Worm (Caenorhabditis elegans) whole organism, young adult: Measurements from ENCODE around the gene C17H12.3.
A peak's percentile ranks its signal among the peaks of the same experiment; 100 is the strongest.

Experiments
- B0019.2 ChIP-seq: fragments of 200-800 bp; sonication (Bioruptor generic); conservative IDR thresholded peaks from 2 replicates; pipeline ENCODE4 v1.3.6; 2022; ENCODE audit warnings: missing genetic modification reagents, missing genetic modification characterization, missing compliant biosample characterization
- B0336.3 ChIP-seq: fragments of 200-800 bp; sonication (Bioruptor generic); IDR thresholded peaks from 2 replicates; pipeline ENCODE4 v1.3.6; 2022; ENCODE audit warnings: missing genetic modification characterization, missing compliant biosample characterization
- C06A6.2 ChIP-seq: fragments of 200-800 bp; sonication (Bioruptor generic); conservative IDR thresholded peaks from 2 replicates; pipeline ENCODE4 v1.3.6; 2022; ENCODE audit warnings: missing genetic modification characterization, missing compliant biosample characterization
- D2030.7 ChIP-seq: fragments of 200-800 bp; sonication (Bioruptor generic); IDR thresholded peaks from 2 replicates; pipeline ENCODE4 v1.3.6; 2022; ENCODE audit warnings: missing genetic modification reagents, missing genetic modification characterization, missing compliant biosample characterization
- F22D6.2 ChIP-seq: sonication (generic microtip); optimal IDR thresholded peaks from 2 replicates; lab custom pipeline; 2016; ENCODE audit warnings: mild to moderate bottlenecking, missing genetic modification characterization, missing compliant biosample characterization
- F33H1.4 ChIP-seq: fragments of 200-800 bp; sonication (Bioruptor generic); IDR thresholded peaks from 2 replicates; pipeline ENCODE4 v1.3.6; 2022; ENCODE audit warnings: missing genetic modification reagents, missing genetic modification characterization, missing compliant biosample characterization
- F49E8.2 ChIP-seq: sonication (generic microtip); optimal IDR thresholded peaks from 3 replicates; lab custom pipeline; 2017; ENCODE audit warnings: missing genetic modification characterization, mild to moderate bottlenecking, missing compliant biosample characterization, antibody characterized with exemption, moderate library complexity; ENCODE audit not compliant: insufficient read depth
- F57C9.4 ChIP-seq: sonication (generic microtip); optimal IDR thresholded peaks from 2 replicates; lab custom pipeline; 2017; ENCODE audit warnings: mild to moderate bottlenecking, missing genetic modification characterization, missing compliant biosample characterization
- K11D2.4 ChIP-seq: fragments of 200-800 bp; sonication (Bioruptor generic); IDR thresholded peaks from 2 replicates; pipeline ENCODE4 v1.3.6; 2022; ENCODE audit warnings: missing genetic modification reagents, missing genetic modification characterization, missing compliant biosample characterization
- T07F8.4 ChIP-seq: sonication (generic microtip); optimal IDR thresholded peaks from 2 replicates; lab custom pipeline; 2016; ENCODE audit warnings: mild to moderate bottlenecking, missing genetic modification characterization, moderate library complexity, missing compliant biosample characterization
- Y53F4B.3 ChIP-seq: fragments of 200-800 bp; sonication (Bioruptor generic); IDR thresholded peaks from 2 replicates; pipeline ENCODE4 v1.3.6; 2022; ENCODE audit warnings: missing genetic modification reagents, missing genetic modification characterization, missing compliant biosample characterization
- Y53G8AR.9 ChIP-seq: fragments of 200-800 bp; sonication (Bioruptor generic); conservative IDR thresholded peaks from 2 replicates; pipeline ENCODE4 v1.3.6; 2022; ENCODE audit warnings: missing genetic modification reagents, missing genetic modification characterization, missing compliant biosample characterization
- Y95B8A.8 ChIP-seq: fragments of 200-800 bp; sonication (Bioruptor generic); IDR thresholded peaks from 2 replicates; pipeline ENCODE4 v1.3.6; 2022; ENCODE audit warnings: missing genetic modification reagents, missing genetic modification characterization, missing compliant biosample characterization
- ama-1 ChIP-seq, 3 experiments: fragments of 150-350 bp in 1 of 3; sonication (generic microtip) in 2 of 3; optimal IDR thresholded peaks; 2 replicates each; lab custom pipeline; 2014 to 2018; ENCODE audit warnings: missing biosample characterization in 2 of 3, missing genetic modification characterization in 2 of 3, missing genetic modification reagents in 2 of 3
- aptf-3 ChIP-seq: fragments of 200-800 bp; sonication (Bioruptor generic); IDR thresholded peaks from 2 replicates; pipeline ENCODE4 v1.3.6; 2022; ENCODE audit warnings: missing genetic modification characterization, missing compliant biosample characterization
- attf-5 ChIP-seq: fragments of 200-800 bp; sonication (Bioruptor generic); optimal IDR thresholded peaks from 2 replicates; lab custom pipeline; 2018; ENCODE audit warnings: mild to moderate bottlenecking, missing genetic modification characterization, missing compliant biosample characterization
- ceh-100 ChIP-seq: fragments of 200-800 bp; sonication (Bioruptor generic); IDR thresholded peaks from 2 replicates; pipeline ENCODE4 v1.3.6; 2022; ENCODE audit warnings: missing genetic modification reagents, missing genetic modification characterization, missing compliant biosample characterization
- ceh-40 ChIP-seq: fragments of 200-800 bp; sonication (Bioruptor generic); IDR thresholded peaks from 2 replicates; pipeline ENCODE4 v1.3.6; 2022; ENCODE audit warnings: missing genetic modification characterization, missing compliant biosample characterization
- ceh-58 ChIP-seq: fragments of 200-800 bp; sonication (Bioruptor generic); IDR thresholded peaks from 2 replicates; pipeline ENCODE4 v1.3.6; 2022; ENCODE audit warnings: missing genetic modification characterization, missing compliant biosample characterization
- ceh-91 ChIP-seq: fragments of 200-800 bp; sonication (Bioruptor generic); IDR thresholded peaks from 2 replicates; pipeline ENCODE4 v1.3.6; 2022; ENCODE audit warnings: missing genetic modification reagents, missing genetic modification characterization, missing compliant biosample characterization
- die-1 ChIP-seq: sonication (generic microtip); optimal IDR thresholded peaks from 2 replicates; lab custom pipeline; 2016; ENCODE audit warnings: missing genotype, mild to moderate bottlenecking, missing genetic modification characterization, missing compliant biosample characterization
- dpl-1 ChIP-seq: fragments of 150-350 bp; optimal IDR thresholded peaks from 2 replicates; lab custom pipeline; 2014; ENCODE audit warnings: missing biosample characterization, missing genetic modification reagents, missing genetic modification characterization
- efl-1 ChIP-seq: fragments of 150-350 bp; optimal IDR thresholded peaks from 2 replicates; lab custom pipeline; 2014; ENCODE audit warnings: missing biosample characterization, missing genetic modification reagents, missing genetic modification characterization
- egl-18 ChIP-seq: fragments of 200-800 bp; sonication (Bioruptor generic); IDR thresholded peaks from 2 replicates; pipeline ENCODE4 v1.3.6; 2022; ENCODE audit warnings: missing genetic modification reagents, missing genetic modification characterization, missing compliant biosample characterization
- egrh-3 ChIP-seq: fragments of 200-800 bp; sonication (Bioruptor generic); IDR thresholded peaks from 2 replicates; pipeline ENCODE4 v1.3.6; 2022; ENCODE audit warnings: missing genetic modification reagents, missing genetic modification characterization, missing compliant biosample characterization
- him-1 ChIP-seq: sonication (generic microtip); optimal IDR thresholded peaks from 2 replicates; lab custom pipeline; 2016; ENCODE audit warnings: missing genotype, missing genetic modification reagents, missing genetic modification characterization, missing compliant biosample characterization
- hlh-12 ChIP-seq: sonication (generic microtip); optimal IDR thresholded peaks from 2 replicates; lab custom pipeline; 2016; ENCODE audit warnings: missing genetic modification characterization, missing compliant biosample characterization
- hlh-26 ChIP-seq: fragments of 200-800 bp; sonication (Bioruptor generic); conservative IDR thresholded peaks from 2 replicates; pipeline ENCODE4 v1.3.6; 2022; ENCODE audit warnings: missing genetic modification reagents, missing genetic modification characterization, missing compliant biosample characterization
- hmg-1.2 ChIP-seq: fragments of 200-800 bp; sonication (Bioruptor generic); IDR thresholded peaks from 2 replicates; pipeline ENCODE4 v1.3.6; 2022; ENCODE audit warnings: missing genetic modification reagents, missing genetic modification characterization, missing compliant biosample characterization
- hsf-1 ChIP-seq: fragments of 200-800 bp; sonication (Bioruptor generic); IDR thresholded peaks from 2 replicates; pipeline ENCODE4 v1.3.6; 2022; ENCODE audit warnings: missing genetic modification reagents, missing genetic modification characterization, missing compliant biosample characterization
- lin-54 ChIP-seq: fragments of 200-800 bp; sonication (Bioruptor generic); optimal IDR thresholded peaks from 2 replicates; lab custom pipeline; 2018; ENCODE audit warnings: mild to moderate bottlenecking, missing genetic modification characterization, missing compliant biosample characterization
- lir-1 ChIP-seq: fragments of 200-800 bp; sonication (Bioruptor generic); conservative IDR thresholded peaks from 2 replicates; pipeline ENCODE4 v1.3.6; 2022; ENCODE audit warnings: missing genetic modification reagents, missing genetic modification characterization, missing compliant biosample characterization
- lsl-1 ChIP-seq: fragments of 200-800 bp; sonication (Bioruptor generic); optimal IDR thresholded peaks from 2 replicates; lab custom pipeline; 2018; ENCODE audit warnings: mild to moderate bottlenecking, missing genetic modification characterization, moderate library complexity, missing compliant biosample characterization
- madf-6 ChIP-seq: fragments of 200-800 bp; sonication (Bioruptor generic); IDR thresholded peaks from 2 replicates; pipeline ENCODE4 v1.3.6; 2022; ENCODE audit warnings: missing genetic modification reagents, missing genetic modification characterization, missing compliant biosample characterization
- madf-8 ChIP-seq: fragments of 200-800 bp; sonication (Bioruptor generic); conservative IDR thresholded peaks from 2 replicates; pipeline ENCODE4 v1.3.6; 2022; ENCODE audit warnings: missing genetic modification reagents, missing genetic modification characterization, missing compliant biosample characterization
- mel-28 ChIP-seq: sonication (generic microtip); optimal IDR thresholded peaks from 2 replicates; lab custom pipeline; 2016; ENCODE audit warnings: borderline replicate concordance, mild to moderate bottlenecking, missing genetic modification characterization, missing compliant biosample characterization
- nhr-120 ChIP-seq: fragments of 200-800 bp; sonication (Bioruptor generic); IDR thresholded peaks from 2 replicates; pipeline ENCODE4 v1.3.6; 2022; ENCODE audit warnings: missing genetic modification characterization, missing compliant biosample characterization
- nhr-27 ChIP-seq: fragments of 200-800 bp; sonication (Bioruptor generic); optimal IDR thresholded peaks from 2 replicates; lab custom pipeline; 2018; ENCODE audit warnings: mild to moderate bottlenecking, missing genetic modification characterization, moderate library complexity, missing compliant biosample characterization
- pbrm-1 ChIP-seq: fragments of 200-800 bp; sonication (Bioruptor generic); IDR thresholded peaks from 2 replicates; pipeline ENCODE4 v1.3.6; 2022; ENCODE audit warnings: missing genetic modification reagents, missing genetic modification characterization, missing compliant biosample characterization
- repo-1 ChIP-seq: sonication (generic microtip); optimal IDR thresholded peaks from 2 replicates; lab custom pipeline; 2017; ENCODE audit warnings: mild to moderate bottlenecking, missing genetic modification characterization, missing compliant biosample characterization
- sea-2 ChIP-seq: fragments of 200-800 bp; sonication (Bioruptor generic); IDR thresholded peaks from 2 replicates; pipeline ENCODE4 v1.3.6; 2022; ENCODE audit warnings: missing genetic modification characterization, missing compliant biosample characterization
- snpc-3.4 ChIP-seq: sonication (generic microtip); optimal IDR thresholded peaks from 2 replicates; lab custom pipeline; 2017; ENCODE audit warnings: missing genetic modification characterization, mild to moderate bottlenecking, missing compliant biosample characterization, antibody characterized with exemption, moderate library complexity, missing genotype, missing genetic modification reagents
- snpc-4 ChIP-seq, 5 experiments: fragments of 150-350 bp in 1 of 5; sonication (generic microtip) in 4 of 5; optimal IDR thresholded peaks; 2 replicates each; lab custom pipeline; 2014 to 2018; ENCODE audit warnings: missing genetic modification characterization in 5 of 5, missing biosample characterization in 3 of 5, antibody characterized with exemption in 2 of 5, mild to moderate bottlenecking in 2 of 5, missing compliant biosample characterization in 2 of 5, missing genotype in 2 of 5, moderate library complexity in 2 of 5, missing genetic modification reagents in 1 of 5
- sptf-2 ChIP-seq: fragments of 200-800 bp; sonication (Bioruptor generic); optimal IDR thresholded peaks from 2 replicates; lab custom pipeline; 2018; ENCODE audit warnings: mild to moderate bottlenecking, missing genetic modification characterization, missing compliant biosample characterization
- tbp1 ChIP-seq: fragments of 200-800 bp; sonication (Bioruptor generic); optimal IDR thresholded peaks from 2 replicates; lab custom pipeline; 2018; ENCODE audit warnings: mild to moderate bottlenecking, missing genetic modification characterization, missing compliant biosample characterization
- xnd-1 ChIP-seq: sonication (generic microtip); optimal IDR thresholded peaks from 2 replicates; lab custom pipeline; 2016; ENCODE audit warnings: missing genotype, missing genetic modification reagents, missing genetic modification characterization, missing compliant biosample characterization

The C17H12.3 gene

DNA sequence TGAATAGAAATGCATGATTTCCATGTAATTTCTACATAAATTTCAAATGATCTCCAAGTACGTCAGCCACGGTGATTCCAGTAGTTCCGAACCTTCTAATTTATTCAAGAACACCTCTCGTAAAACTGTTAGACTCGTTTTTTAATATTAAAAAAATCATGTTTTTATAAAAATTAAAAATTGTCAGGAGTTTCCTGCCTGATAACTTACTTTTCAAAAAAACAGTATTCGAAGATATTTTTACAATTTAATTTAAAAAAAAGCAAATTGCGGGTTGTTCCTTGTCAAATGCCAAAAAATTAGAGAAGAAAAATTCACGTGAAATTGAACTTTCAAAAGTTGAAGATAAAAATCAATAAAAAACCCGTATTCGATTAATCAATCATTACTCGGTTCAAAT, at the start of gene C17H12.3, which contains the start of gene C17H12.12:
Gene C17H12.3 (minus strand): TSS at position 101 of the 400 bp plus-strand sequence.
Gene C17H12.12 (plus strand): TSS at position 396 of the 400 bp plus-strand sequence.
- TF ChIP-seq ama-1 (optimal IDR thresholded peaks at IDR 0.05; lab: Kevin White, UChicago), result no peak
- TF ChIP-seq ama-1 (GFP tag; optimal IDR thresholded peaks at IDR 0.05; lab: Kevin White, UChicago), result no peak
- no peak for TF ChIP-seq nhr-27
- TF ChIP-seq Y53F4B.3 (GFP tag; lab: Robert Waterston, UW), result no peak
- no peak for TF ChIP-seq F22D6.2 (tag; lab: Kevin White, UChicago)
- TF ChIP-seq nhr-120 (GFP tag; lab: Robert Waterston, UW), result no peak
- no peak for TF ChIP-seq attf-5
- no peak for TF ChIP-seq egrh-3
- TF ChIP-seq aptf-3 (GFP tag; lab: Robert Waterston, UW), result no peak
- no peak for TF ChIP-seq lir-1 (GFP tag; lab: Robert Waterston, UW)
- no peak for TF ChIP-seq die-1 (tag; lab: Kevin White, UChicago)
- TF ChIP-seq hlh-26, result no peak
- no peak for TF ChIP-seq sea-2 (GFP tag; lab: Robert Waterston, UW)

DNA sequence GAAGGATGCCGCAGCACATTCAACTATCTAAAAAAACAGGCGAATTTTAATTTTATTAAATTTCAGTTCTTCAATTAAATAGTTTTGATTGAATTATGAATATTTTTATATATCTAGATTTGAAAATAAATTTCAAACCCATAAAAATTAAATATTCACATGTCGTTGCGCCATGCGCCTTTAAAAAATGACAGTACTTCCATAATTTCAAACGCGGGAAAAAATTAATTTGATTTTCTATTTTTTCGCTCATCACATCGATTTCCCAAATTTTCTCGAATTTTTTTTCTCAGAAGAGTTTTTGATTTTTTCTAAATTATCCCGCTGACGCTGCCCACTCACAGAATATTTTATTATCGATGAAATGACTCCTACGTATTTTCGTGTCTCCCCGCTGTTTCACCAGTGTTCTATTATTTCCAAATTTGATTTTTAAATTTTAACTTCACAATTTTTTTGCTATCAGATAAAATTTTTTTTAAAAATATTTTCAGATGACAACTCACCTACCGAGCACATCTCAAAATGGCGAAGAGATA, 47.1 kb upstream of the C17H12.3 start, which contains the start of gene lip-1:
Gene lip-1 (plus strand): TSS at position 489 of the 539 bp plus-strand sequence.
- peak; percentile 93 for TF ChIP-seq efl-1 (GFP tag; lab: Kevin White, UChicago)
- TF ChIP-seq B0019.2 (GFP tag; lab: Robert Waterston, UW), result peak; percentile 28; the same call in 1 of the 2 replicates
- TF ChIP-seq aptf-3 (GFP tag; lab: Robert Waterston, UW), result no peak
- peak; percentile 70; the same call in 1 of the 2 replicates for TF ChIP-seq hsf-1 (GFP tag; lab: Robert Waterston, UW)
- TF ChIP-seq madf-6 (GFP tag; lab: Robert Waterston, UW), result peak; percentile 95
- TF ChIP-seq lin-54, result peak; percentile 50
- TF ChIP-seq ceh-91 (GFP tag; lab: Robert Waterston, UW), result peak; percentile 72
- TF ChIP-seq pbrm-1, result no peak
- no peak for TF ChIP-seq hlh-12 (tag; lab: Kevin White, UChicago)
- TF ChIP-seq sptf-2 (GFP tag; lab: Kevin White, UChicago), result no peak
- TF ChIP-seq C06A6.2 (GFP tag; lab: Robert Waterston, UW), result no peak
- TF ChIP-seq ceh-40 (GFP tag; lab: Robert Waterston, UW), result no peak
- peak; percentile 73 for TF ChIP-seq dpl-1 (GFP tag; lab: Kevin White, UChicago)
- TF ChIP-seq F33H1.4 (GFP tag; lab: Robert Waterston, UW), result peak; percentile 72
- TF ChIP-seq him-1 (tag; lab: Kevin White, UChicago), result peak; percentile 30
- peak; percentile 90 for TF ChIP-seq lsl-1 (GFP tag; lab: Kevin White, UChicago)
- TF ChIP-seq B0336.3 (GFP tag; lab: Robert Waterston, UW), result no peak
- TF ChIP-seq F57C9.4, result no peak
- TF ChIP-seq xnd-1 (tag; lab: Kevin White, UChicago), result peak; percentile 69
- peak; percentile 94 for TF ChIP-seq madf-8 (GFP tag; lab: Robert Waterston, UW)
- peak; percentile 74 for TF ChIP-seq D2030.7 (GFP tag; lab: Robert Waterston, UW)
- TF ChIP-seq egl-18 (GFP tag; lab: Robert Waterston, UW), result no peak
- peak; percentile 82 for TF ChIP-seq Y95B8A.8 (GFP tag; lab: Robert Waterston, UW)
- TF ChIP-seq ceh-100 (GFP tag; lab: Robert Waterston, UW), result no peak
- no peak for TF ChIP-seq mel-28 (tag; lab: Kevin White, UChicago)
- peak; percentile 32; the same call in 1 of the 2 replicates for TF ChIP-seq Y53G8AR.9 (GFP tag; lab: Robert Waterston, UW)
- TF ChIP-seq tbp1 (GFP tag; lab: Kevin White, UChicago), result peak; percentile 38
- peak; percentile 22 for TF ChIP-seq snpc-3.4 (tag; lab: Kevin White, UChicago)
- TF ChIP-seq ceh-58, result no peak
- TF ChIP-seq K11D2.4, result no peak
- no peak for TF ChIP-seq repo-1
- peak; percentile 23 for TF ChIP-seq F49E8.2 (tag; lab: Kevin White, UChicago)
- TF ChIP-seq die-1 (tag; lab: Kevin White, UChicago), result no peak
- TF ChIP-seq snpc-4 (GFP tag; optimal IDR thresholded peaks at IDR 0.05; lab: Kevin White, UChicago), result peak; percentile 46
- TF ChIP-seq snpc-4 (tag; optimal IDR thresholded peaks at IDR 0.05; lab: Kevin White, UChicago), result peak in 3 of 4 experiments; percentile 33 to 77 (median 68)
- peak; percentile 26; the same call in 1 of the 2 replicates for TF ChIP-seq hmg-1.2 (GFP tag; lab: Robert Waterston, UW)
- TF ChIP-seq T07F8.4 (tag; lab: Kevin White, UChicago), result no peak
